Worm (Caenorhabditis elegans): Measurements from ENCODE around the gene grl-8.

Gene grl-8

ce11 chrV:6736877-6737276 lies 4.0 kb upstream of the grl-8 start (continued):
- TF ChIP-seq mes-2 (tag; optimal IDR thresholded peaks at IDR 0.05; ENCODE audit: poor library complexity, severe bottlenecking) (no peak), lim-7 (GFP tag; IDR thresholded peaks at IDR 0.05) (no peak), unc-62 (GFP tag; optimal IDR thresholded peaks at IDR 0.05 in 1 of 2) (peak in 1 of 2 experiments; percentile 71), unc-62 (tag; optimal IDR thresholded peaks at IDR 0.05) (no peak), snpc-1.2 (GFP tag; IDR thresholded peaks at IDR 0.05) (no peak), ZK337.2 (GFP tag; IDR thresholded peaks at IDR 0.05) (no peak), ZK546.5 (tag; optimal IDR thresholded peaks at IDR 0.05) (no peak), aha-1 (tag) (no peak), T26A8.4 (GFP tag; IDR thresholded peaks at IDR 0.05) (no peak), madf-9 (GFP tag; conservative IDR thresholded peaks at IDR 0.05) (no peak), mdl-1 (tag; optimal IDR thresholded peaks at IDR 0.05) (no peak), ceh-44 (GFP tag; IDR thresholded peaks at IDR 0.05) (no peak), F26F4.8 (GFP tag; conservative IDR thresholded peaks at IDR 0.05) (no peak), spr-1 (tag; optimal IDR thresholded peaks at IDR 0.05) (no peak), lin-29 (GFP tag; IDR thresholded peaks at IDR 0.05) (no peak), nhr-237 (tag; optimal IDR thresholded peaks at IDR 0.05) (no peak), pqm-1 (tag; optimal IDR thresholded peaks at IDR 0.05) (no peak), nhr-25 (tag; optimal IDR thresholded peaks at IDR 0.05; ENCODE audit: borderline replicate concordance, insufficient read depth) (peak; percentile 5), unc-39 (tag; optimal IDR thresholded peaks at IDR 0.05) (no peak), ceh-62 (tag; optimal IDR thresholded peaks at IDR 0.05) (no peak), snpc-4 (tag; optimal IDR thresholded peaks at IDR 0.05) (no peak), duxl-1 (tag; optimal IDR thresholded peaks at IDR 0.05; ENCODE audit: poor library complexity) (no peak), aly-2 (tag; optimal IDR thresholded peaks at IDR 0.05) (no peak), zfp-3 (GFP tag; conservative IDR thresholded peaks at IDR 0.05) (no peak), fos-1 (tag; optimal IDR thresholded peaks at IDR 0.05) (no peak), sdz-12 (GFP tag; optimal IDR thresholded peaks at IDR 0.05) (no peak), daf-16 (GFP tag; optimal IDR thresholded peaks at IDR 0.05) (no peak), daf-16 (tag; optimal IDR thresholded peaks at IDR 0.05) (no peak), Y5F2A.4 (GFP tag; optimal IDR thresholded peaks at IDR 0.05) (no peak), dve-1 (tag; optimal IDR thresholded peaks at IDR 0.05; ENCODE audit: insufficient read depth) (no peak), nhr-77 (tag; optimal IDR thresholded peaks at IDR 0.05) (no peak), egl-27 (tag; optimal IDR thresholded peaks at IDR 0.05) (no peak), lin-15B (tag; optimal IDR thresholded peaks at IDR 0.05) (no peak), jun-1 (tag; optimal IDR thresholded peaks at IDR 0.05) (no peak), R02D3.7 (tag; optimal IDR thresholded peaks at IDR 0.05) (no peak), daf-8 (GFP tag; IDR thresholded peaks at IDR 0.05) (no peak), daf-19 (GFP tag; conservative IDR thresholded peaks at IDR 0.05) (no peak), nhr-102 (tag; optimal IDR thresholded peaks at IDR 0.05) (no peak), nhr-11 (tag; optimal IDR thresholded peaks at IDR 0.05) (no peak), tag-97 (GFP tag; IDR thresholded peaks at IDR 0.05) (no peak), cey-2 (tag; optimal IDR thresholded peaks at IDR 0.05; ENCODE audit: borderline replicate concordance, insufficient read depth) (peak; percentile 4), lir-3 (tag; optimal IDR thresholded peaks at IDR 0.05) (no peak), skn-1 (tag; optimal IDR thresholded peaks at IDR 0.05) (no peak), lin-39 (tag; optimal IDR thresholded peaks at IDR 0.05) (no peak), unc-130 (GFP tag; optimal IDR thresholded peaks at IDR 0.05) (no peak), lin-1 (GFP tag; IDR thresholded peaks at IDR 0.05) (no peak), tra-1 (GFP tag; IDR thresholded peaks at IDR 0.05) (no peak)
